Fruit fly (Drosophila melanogaster) whole organism, adult: Measurements from ENCODE around the gene CG5171.

Source experiments
- CG11617 ChIP-seq: fragments of 200-800 bp; sonication (Bioruptor generic); optimal IDR thresholded peaks from 2 replicates; lab custom pipeline; 2017; ENCODE audit warnings: mild to moderate bottlenecking, missing biosample characterization, missing genetic modification reagents, missing genetic modification characterization
- CG12768 ChIP-seq: fragments of 200-800 bp; sonication (Bioruptor generic); optimal IDR thresholded peaks from 2 replicates; lab custom pipeline; 2017; ENCODE audit warnings: missing biosample characterization, missing genetic modification characterization, mild to moderate bottlenecking, moderate library complexity, missing genetic modification reagents
- CG14711 ChIP-seq: fragments of 200-800 bp; sonication (Bioruptor generic); optimal IDR thresholded peaks from 2 replicates; lab custom pipeline; 2018; ENCODE audit warnings: missing biosample characterization, mild to moderate bottlenecking, missing genetic modification characterization, moderate library complexity
- CG1620 ChIP-seq: fragments of 200-800 bp; sonication (Bioruptor generic); optimal IDR thresholded peaks from 2 replicates; lab custom pipeline; 2016; ENCODE audit warnings: missing biosample characterization, missing genetic modification characterization
- CG33017 ChIP-seq: fragments of 200-800 bp; sonication (Bioruptor generic); optimal IDR thresholded peaks from 2 replicates; lab custom pipeline; 2018; ENCODE audit warnings: missing biosample characterization, mild to moderate bottlenecking, missing genetic modification characterization, moderate library complexity
- CG5204 ChIP-seq: fragments of 200-800 bp; sonication (Bioruptor generic); optimal IDR thresholded peaks from 2 replicates; lab custom pipeline; 2016; ENCODE audit warnings: missing biosample characterization, missing genetic modification characterization
- CG7045 ChIP-seq: fragments of 200-800 bp; sonication (Bioruptor generic); optimal IDR thresholded peaks from 2 replicates; lab custom pipeline; 2017; ENCODE audit warnings: missing biosample characterization, mild to moderate bottlenecking, missing genetic modification characterization
- CG7101 ChIP-seq: fragments of 200-800 bp; sonication (Bioruptor generic); optimal IDR thresholded peaks from 2 replicates; lab custom pipeline; 2018; ENCODE audit warnings: missing biosample characterization, mild to moderate bottlenecking, missing genetic modification characterization, moderate library complexity
- Clk ChIP-seq: fragments of 200-800 bp; sonication (Bioruptor generic); optimal IDR thresholded peaks from 2 replicates; lab custom pipeline; 2017; ENCODE audit warnings: missing biosample characterization, missing genetic modification characterization
- Crg-1 ChIP-seq: fragments of 200-800 bp; sonication (Bioruptor generic); optimal IDR thresholded peaks from 2 replicates; lab custom pipeline; 2016; ENCODE audit warnings: missing biosample characterization, missing genetic modification characterization
- Hr96 ChIP-seq: fragments of 200-800 bp; sonication (Bioruptor generic); optimal IDR thresholded peaks from 2 replicates; lab custom pipeline; 2016; ENCODE audit warnings: missing biosample characterization, missing genetic modification characterization
- Mnt ChIP-seq: fragments of 200-800 bp; sonication (Bioruptor generic); optimal IDR thresholded peaks from 2 replicates; lab custom pipeline; 2016; ENCODE audit warnings: missing biosample characterization, mild to moderate bottlenecking, missing genetic modification characterization
- bab1 ChIP-seq: fragments of 200-800 bp; sonication (Bioruptor generic); optimal IDR thresholded peaks from 3 replicates; lab custom pipeline; 2019; ENCODE audit warnings: missing biosample characterization, mild to moderate bottlenecking, missing genetic modification characterization, moderate library complexity
- cic ChIP-seq: fragments of 200-800 bp; sonication (Bioruptor generic); optimal IDR thresholded peaks from 2 replicates; lab custom pipeline; 2017; ENCODE audit warnings: missing biosample characterization, mild to moderate bottlenecking, missing genetic modification characterization, moderate library complexity
- cnc ChIP-seq, 2 experiments: fragments of >200 bp; optimal IDR thresholded peaks; 2 replicates each; lab custom pipeline; 2017
- kay ChIP-seq: fragments of 200-800 bp; sonication (Bioruptor generic); peaks from one replicate; lab custom pipeline; 2016; ENCODE audit warnings: missing biosample characterization, missing genetic modification characterization, borderline replicate concordance
- ovo ChIP-seq: fragments of 200-800 bp; sonication (Bioruptor generic); optimal IDR thresholded peaks from 2 replicates; lab custom pipeline; 2016; ENCODE audit warnings: missing biosample characterization, missing genetic modification characterization
- pad ChIP-seq: fragments of 200-800 bp; sonication (Bioruptor generic); optimal IDR thresholded peaks from 3 replicates; lab custom pipeline; 2017; ENCODE audit warnings: missing biosample characterization, missing genetic modification characterization, mild to moderate bottlenecking, moderate library complexity, missing genetic modification reagents
- tj ChIP-seq: fragments of 200-800 bp; sonication (Bioruptor generic); optimal IDR thresholded peaks from 3 replicates; lab custom pipeline; 2017; ENCODE audit warnings: missing biosample characterization, mild to moderate bottlenecking, missing genetic modification characterization, moderate library complexity
- toe ChIP-seq: fragments of 200-800 bp; sonication (Bioruptor generic); optimal IDR thresholded peaks from 2 replicates; lab custom pipeline; 2016; ENCODE audit warnings: missing biosample characterization, missing genetic modification characterization

The CG5171 gene

dm6 chr2L:7404923-7405322, 3.8 kb downstream of the CG5171 start, which contains the start of gene CG5177:
TSS of gene CG5177 (plus strand) at chr2L:7405227.
- TF ChIP-seq CG14711 (peak; percentile 64), ovo (GFP tag; lab: Kevin White, UChicago) (no peak)

dm6 chr2L:7407638-7408037, 6.5 kb downstream of the CG5171 start:
- no peak for TF ChIP-seq cnc (optimal IDR thresholded peaks at IDR 0.05; lab: Kevin White, UChicago)
- TF ChIP-seq ovo (GFP tag; lab: Kevin White, UChicago) = no peak
- TF ChIP-seq bab1 (GFP tag; lab: Kevin White, UChicago) = no peak
- TF ChIP-seq pad (GFP tag; lab: Kevin White, UChicago) = no peak
- no peak for TF ChIP-seq Hr96 (GFP tag; lab: Kevin White, UChicago)

DNA sequence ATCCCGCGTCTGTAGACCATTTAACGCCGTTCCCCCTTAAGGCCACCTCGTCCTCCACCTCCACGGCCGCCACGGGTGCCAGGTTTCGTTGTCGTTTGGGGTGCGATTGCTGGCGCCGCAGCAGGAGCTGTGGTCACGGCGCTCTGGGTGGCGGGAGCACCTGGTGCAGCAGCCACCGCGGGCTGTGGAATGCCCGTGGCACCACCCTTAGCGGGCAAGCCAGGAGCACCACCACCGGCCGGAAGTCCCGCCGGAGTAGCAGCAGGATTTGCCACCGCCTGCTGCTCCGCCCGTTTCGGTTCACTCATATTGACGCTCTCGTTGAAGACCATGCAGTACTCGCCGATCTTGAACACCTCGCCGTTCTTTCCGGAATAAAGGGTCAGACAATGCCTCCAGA, 7.9 kb downstream of the CG5171 start:
- no peak for TF ChIP-seq cnc (optimal IDR thresholded peaks at IDR 0.05; lab: Kevin White, UChicago)
- TF ChIP-seq pad (GFP tag; lab: Kevin White, UChicago) = no peak
- no peak for TF ChIP-seq Hr96 (GFP tag; lab: Kevin White, UChicago)

DNA sequence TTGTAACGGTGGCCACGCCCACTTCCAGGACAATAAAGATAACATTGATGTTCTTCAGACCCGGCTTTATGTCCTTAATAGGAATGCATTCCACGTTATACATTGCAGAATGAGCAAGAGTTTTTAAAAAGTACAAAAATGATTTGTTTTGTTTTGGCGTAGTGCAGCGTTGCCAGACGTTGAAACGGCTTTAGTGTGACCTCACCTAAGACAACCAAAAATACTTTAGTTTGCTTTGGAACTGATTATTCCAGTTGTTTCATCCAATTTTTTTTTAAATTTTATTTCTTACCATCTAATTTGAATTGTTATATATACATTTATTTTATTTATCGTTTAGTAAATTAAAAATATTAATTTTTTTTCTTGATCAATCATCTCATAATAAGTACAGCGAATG, 8.5 kb downstream of the CG5171 start, which contains the start of gene CG5181:
CG5181 (minus strand) TSS at position 208 of the 400 bp plus-strand sequence.
- TF ChIP-seq CG7045 (GFP tag; lab: Kevin White, UChicago) (no peak), cic (GFP tag; lab: Kevin White, UChicago) (no peak), Clk (GFP tag; lab: Kevin White, UChicago) (no peak), tj (GFP tag; lab: Kevin White, UChicago) (no peak), CG12768 (GFP tag; lab: Kevin White, UChicago) (no peak), pad (GFP tag; lab: Kevin White, UChicago) (no peak), CG7101 (tag; lab: Kevin White, UChicago) (no peak), CG1620 (GFP tag; lab: Kevin White, UChicago) (no peak), CG33017 (no peak), Crg-1 (no peak), Hr96 (GFP tag; lab: Kevin White, UChicago) (no peak), CG14711 (no peak), toe (no peak), CG5204 (GFP tag; lab: Kevin White, UChicago) (no peak)

- TF ChIP-seq CG1620 (GFP tag; lab: Kevin White, UChicago) = no peak
- TF ChIP-seq CG14711 = no peak
- no peak for TF ChIP-seq CG5204 (GFP tag; lab: Kevin White, UChicago)
- TF ChIP-seq tj (GFP tag; lab: Kevin White, UChicago) = no peak
- TF ChIP-seq CG12768 (GFP tag; lab: Kevin White, UChicago) = no peak
- TF ChIP-seq CG33017 = no peak
- TF ChIP-seq cnc (optimal IDR thresholded peaks at IDR 0.05; lab: Kevin White, UChicago) = no peak
- TF ChIP-seq cic (GFP tag; lab: Kevin White, UChicago) = no peak
- no peak for TF ChIP-seq CG11617 (GFP tag; lab: Kevin White, UChicago)
- no peak for TF ChIP-seq Hr96 (GFP tag; lab: Kevin White, UChicago)
- TF ChIP-seq CG7045 (GFP tag; lab: Kevin White, UChicago) = no peak
- TF ChIP-seq bab1 (GFP tag; lab: Kevin White, UChicago) = no peak
- no peak for TF ChIP-seq Clk (GFP tag; lab: Kevin White, UChicago)
- TF ChIP-seq Crg-1 = no peak
Observed at dm6 chr2L:7410609-7411008, 9.5 kb downstream of the CG5171 start, which contains the start of gene CG15818. TSS of gene CG15818 (plus strand) at chr2L:7410909.

DNA sequence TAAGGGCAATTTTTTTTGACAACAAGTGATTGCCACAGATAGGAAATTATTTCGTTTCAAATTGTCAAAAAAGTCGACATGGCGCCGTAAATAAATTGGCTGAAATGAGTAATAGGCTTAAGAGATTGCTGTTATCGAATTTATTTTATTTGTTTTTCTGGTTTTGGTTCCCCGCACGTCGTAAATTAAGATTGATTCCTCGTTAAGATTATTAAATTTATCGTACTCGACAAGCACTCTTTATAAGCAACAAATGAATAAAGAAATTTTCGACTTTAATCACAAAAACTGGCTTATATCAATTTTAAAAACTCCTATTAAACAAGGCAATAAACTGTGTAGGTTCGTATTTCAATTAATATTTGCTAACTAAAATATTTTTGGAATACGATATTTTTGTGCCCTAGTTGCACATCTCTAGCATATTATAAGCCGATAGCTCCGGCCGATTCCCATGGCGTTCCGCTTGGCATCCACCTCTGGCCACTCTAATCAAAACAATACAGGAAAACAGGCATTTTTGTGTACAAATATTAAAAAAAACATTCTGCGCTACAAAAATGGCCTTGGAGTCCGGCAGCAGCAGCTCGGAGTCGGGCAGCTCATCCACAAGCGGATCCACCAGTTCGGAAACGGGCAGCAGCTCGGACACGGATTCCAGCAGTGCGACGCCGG, 10.9 kb downstream of the CG5171 start, which contains the start of gene chm:
chm (plus strand) TSS at position 471 of the 675 bp plus-strand sequence.
- no peak for TF ChIP-seq Clk (GFP tag; lab: Kevin White, UChicago)
- peak; percentile 38 for TF ChIP-seq CG1620 (GFP tag; lab: Kevin White, UChicago)
- peak; percentile 15 for TF ChIP-seq CG7045 (GFP tag; lab: Kevin White, UChicago)
- TF ChIP-seq bab1 (GFP tag; lab: Kevin White, UChicago) = peak; percentile 57
- TF ChIP-seq toe = no peak
- no peak for TF ChIP-seq kay
- TF ChIP-seq CG33017 = peak; percentile 2
- TF ChIP-seq tj (GFP tag; lab: Kevin White, UChicago) = no peak
- peak; percentile 4 for TF ChIP-seq Hr96 (GFP tag; lab: Kevin White, UChicago)
- TF ChIP-seq CG7101 (tag; lab: Kevin White, UChicago) = peak; percentile 24

dm6 chr2L:7418148-7418988, 17.2 kb downstream of the CG5171 start:
- TF ChIP-seq CG14711 (no peak), CG33017 (no peak), cnc (optimal IDR thresholded peaks at IDR 0.05; lab: Kevin White, UChicago) (no peak), Crg-1 (no peak), CG1620 (GFP tag; lab: Kevin White, UChicago) (no peak), ovo (GFP tag; lab: Kevin White, UChicago) (no peak), CG7045 (GFP tag; lab: Kevin White, UChicago) (no peak), CG5204 (GFP tag; lab: Kevin White, UChicago) (no peak), CG11617 (GFP tag; lab: Kevin White, UChicago) (no peak), Hr96 (GFP tag; lab: Kevin White, UChicago) (no peak), CG7101 (tag; lab: Kevin White, UChicago) (no peak), Mnt (GFP tag; lab: Kevin White, UChicago) (peak; percentile 55), Clk (GFP tag; lab: Kevin White, UChicago) (no peak), kay (peak; percentile 93), pad (GFP tag; lab: Kevin White, UChicago) (peak; percentile 28), tj (GFP tag; lab: Kevin White, UChicago) (peak; percentile 80), bab1 (GFP tag; lab: Kevin White, UChicago) (peak; percentile 12), CG12768 (GFP tag; lab: Kevin White, UChicago) (no peak), toe (no peak), cic (GFP tag; lab: Kevin White, UChicago) (peak; percentile 15)
